Worm (Caenorhabditis elegans) whole organism, L3 larva: ENCODE results near the gene F57C2.5.

Experiments
- R02D3.7 ChIP-seq: fragments of 150-350 bp; optimal IDR thresholded peaks from 2 replicates; lab custom pipeline; 2014; ENCODE audit warnings: missing biosample characterization, missing genetic modification characterization
- ZK546.5 ChIP-seq: sonication (generic microtip); optimal IDR thresholded peaks from 2 replicates; lab custom pipeline; 2017; ENCODE audit warnings: missing biosample characterization, missing genetic modification characterization
- aly-2 ChIP-seq: fragments of 150-350 bp; optimal IDR thresholded peaks from 2 replicates; lab custom pipeline; 2014; ENCODE audit warnings: missing biosample characterization, missing genetic modification characterization
- ama-1 ChIP-seq: fragments of 150-350 bp; optimal IDR thresholded peaks from 2 replicates; lab custom pipeline; 2018
- ceh-16 ChIP-seq: sonication (generic microtip); optimal IDR thresholded peaks from 2 replicates; lab custom pipeline; 2017; ENCODE audit warnings: missing biosample characterization, missing genetic modification characterization
- ceh-28 ChIP-seq: fragments of 150-350 bp; optimal IDR thresholded peaks from 2 replicates; lab custom pipeline; 2014; ENCODE audit warnings: missing biosample characterization, missing genetic modification reagents, missing genetic modification characterization
- ceh-82 ChIP-seq: fragments of 150-350 bp; optimal IDR thresholded peaks from 2 replicates; lab custom pipeline; 2014; ENCODE audit warnings: missing biosample characterization, missing genetic modification characterization
- ceh-9 ChIP-seq: sonication (generic microtip); optimal IDR thresholded peaks from 2 replicates; lab custom pipeline; 2018; ENCODE audit warnings: missing biosample characterization, missing genetic modification characterization
- egl-27 ChIP-seq: sonication (generic microtip); optimal IDR thresholded peaks from 4 replicates; lab custom pipeline; 2017; ENCODE audit warnings: missing biosample characterization, missing genetic modification reagents, missing genetic modification characterization
- elt-2 ChIP-seq: sonication (generic microtip); optimal IDR thresholded peaks from 2 replicates; lab custom pipeline; 2016; ENCODE audit warnings: missing genetic modification reagents, mild to moderate bottlenecking, missing genetic modification characterization, missing compliant biosample characterization
- eor-1 ChIP-seq, 2 experiments: fragments of 150-350 bp; optimal IDR thresholded peaks; 2 replicates each; lab custom pipeline; 2014 to 2018; ENCODE audit warnings: missing biosample characterization in 2 of 2, missing genetic modification characterization in 2 of 2
- fkh-10 ChIP-seq: sonication (generic microtip); optimal IDR thresholded peaks from 2 replicates; lab custom pipeline; 2017; ENCODE audit warnings: missing biosample characterization, missing genetic modification reagents, missing genetic modification characterization
- jun-1 ChIP-seq: fragments of 150-350 bp; optimal IDR thresholded peaks from 2 replicates; lab custom pipeline; 2014; ENCODE audit warnings: missing biosample characterization, missing genetic modification reagents, missing genetic modification characterization
- lin-15B ChIP-seq: fragments of 150-350 bp; optimal IDR thresholded peaks from 2 replicates; lab custom pipeline; 2014; ENCODE audit warnings: missing biosample characterization, missing genetic modification characterization
- mdl-1 ChIP-seq: fragments of 150-350 bp; optimal IDR thresholded peaks from 2 replicates; lab custom pipeline; 2014; ENCODE audit warnings: missing biosample characterization, missing genetic modification characterization
- mml-1 ChIP-seq: fragments of 150-350 bp; sonication (generic microtip); optimal IDR thresholded peaks from 3 replicates; lab custom pipeline; 2014; ENCODE audit warnings: missing biosample characterization, missing genetic modification characterization
- nhr-11 ChIP-seq: fragments of 150-350 bp; optimal IDR thresholded peaks from 2 replicates; lab custom pipeline; 2014; ENCODE audit warnings: missing biosample characterization, missing genetic modification characterization
- nhr-23 ChIP-seq: fragments of 150-350 bp; optimal IDR thresholded peaks from 2 replicates; lab custom pipeline; 2014; ENCODE audit warnings: missing biosample characterization, missing genetic modification reagents, missing genetic modification characterization
- nhr-25 ChIP-seq: sonication (generic microtip); optimal IDR thresholded peaks from 2 replicates; lab custom pipeline; 2017; ENCODE audit warnings: missing biosample characterization, missing genetic modification characterization
- nhr-28 ChIP-seq: fragments of 150-350 bp; optimal IDR thresholded peaks from 2 replicates; lab custom pipeline; 2014; ENCODE audit warnings: missing biosample characterization, missing genetic modification characterization
- nhr-67 ChIP-seq: fragments of 150-350 bp; optimal IDR thresholded peaks from 2 replicates; lab custom pipeline; 2014; ENCODE audit warnings: missing biosample characterization, missing genetic modification characterization
- nhr-76 ChIP-seq: fragments of 150-350 bp; sonication (generic microtip); optimal IDR thresholded peaks from 5 replicates; lab custom pipeline; 2014; ENCODE audit warnings: missing biosample characterization, missing genetic modification characterization
- nhr-77 ChIP-seq: fragments of 150-350 bp; optimal IDR thresholded peaks from 2 replicates; lab custom pipeline; 2014; ENCODE audit warnings: missing biosample characterization, missing genetic modification characterization
- pha-4 ChIP-seq: fragments of 150-350 bp; optimal IDR thresholded peaks from 2 replicates; lab custom pipeline; 2014; ENCODE audit warnings: missing biosample characterization, missing genetic modification reagents, missing genetic modification characterization
- pqm-1 ChIP-seq: fragments of 150-350 bp; optimal IDR thresholded peaks from 2 replicates; lab custom pipeline; 2017; ENCODE audit warnings: missing biosample characterization, missing genetic modification characterization, inconsistent platforms
- sea-2 ChIP-seq: fragments of 150-350 bp; sonication (generic microtip); optimal IDR thresholded peaks from 4 replicates; lab custom pipeline; 2014; ENCODE audit warnings: missing biosample characterization, missing genetic modification reagents, missing genetic modification characterization
- skn-1 ChIP-seq: fragments of 150-350 bp; optimal IDR thresholded peaks from 2 replicates; lab custom pipeline; 2014; ENCODE audit warnings: missing biosample characterization, missing genetic modification characterization
- snpc-4 ChIP-seq: fragments of 150-350 bp; optimal IDR thresholded peaks from 2 replicates; lab custom pipeline; 2014; ENCODE audit warnings: missing biosample characterization, missing genetic modification characterization
- tbx-2 ChIP-seq: sonication (generic microtip); optimal IDR thresholded peaks from 2 replicates; lab custom pipeline; 2016; ENCODE audit warnings: mild to moderate bottlenecking, missing genetic modification characterization, missing compliant biosample characterization
- unc-39 ChIP-seq: sonication (generic microtip); optimal IDR thresholded peaks from 4 replicates; lab custom pipeline; 2017; ENCODE audit warnings: missing biosample characterization, missing genetic modification characterization
- zag-1 ChIP-seq: fragments of 150-350 bp; optimal IDR thresholded peaks from 2 replicates; lab custom pipeline; 2014; ENCODE audit warnings: missing biosample characterization, missing genetic modification characterization
- ztf-11 ChIP-seq: fragments of 150-350 bp; optimal IDR thresholded peaks from 2 replicates; lab custom pipeline; 2014; ENCODE audit warnings: missing biosample characterization, missing genetic modification characterization
- ztf-4 ChIP-seq: fragments of 150-350 bp; optimal IDR thresholded peaks from 2 replicates; lab custom pipeline; 2014; ENCODE audit warnings: missing biosample characterization, missing genetic modification characterization

Gene F57C2.5

ce11 chrII:14555019-14555418 lies 27.0 kb upstream of the F57C2.5 start:
- TF ChIP-seq fkh-10 (GFP tag; lab: Kevin White, UChicago): peak; percentile 51
- no peak for TF ChIP-seq nhr-67

DNA sequence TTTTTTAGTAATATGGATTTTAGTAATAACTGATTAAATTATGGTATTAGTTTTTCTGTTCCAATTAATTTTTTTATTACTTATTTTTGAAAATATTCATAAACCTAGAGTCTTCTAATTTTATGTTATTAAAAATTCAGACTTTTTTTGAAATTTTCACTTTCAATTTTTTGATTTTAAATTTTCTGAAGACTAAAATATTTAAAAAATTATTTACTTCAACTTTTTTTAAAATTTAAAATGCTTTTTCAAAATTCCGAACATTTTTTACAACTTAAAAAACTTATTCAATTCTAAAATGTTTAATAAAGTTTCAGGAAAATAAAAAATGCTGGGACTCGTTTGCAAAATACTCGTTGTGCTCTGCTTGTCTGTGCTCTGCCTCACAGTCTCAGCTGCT lies 22.6 kb upstream of the F57C2.5 start, which contains the start of gene nlp-41:
TSS of gene nlp-41 (plus strand) at position 301 of the 400 bp plus-strand sequence.
- TF ChIP-seq elt-2 (tag; lab: Kevin White, UChicago) (no peak), mdl-1 (no peak), jun-1 (tag; lab: Kevin White, UChicago) (no peak), nhr-76 (tag; lab: Kevin White, UChicago) (no peak), egl-27 (tag; lab: Kevin White, UChicago) (no peak), zag-1 (tag; lab: Kevin White, UChicago) (no peak), skn-1 (no peak), R02D3.7 (tag; lab: Kevin White, UChicago) (no peak), fkh-10 (GFP tag; lab: Kevin White, UChicago) (no peak), aly-2 (tag; lab: Kevin White, UChicago) (no peak), ztf-11 (no peak), ama-1 (no peak)

- TF ChIP-seq egl-27 (tag; lab: Kevin White, UChicago) (no peak), nhr-28 (tag; lab: Kevin White, UChicago) (no peak), eor-1 (tag; optimal IDR thresholded peaks at IDR 0.05; lab: Kevin White, UChicago) (no peak), ceh-28 (no peak), sea-2 (GFP tag; lab: Kevin White, UChicago) (no peak), ama-1 (no peak), ztf-4 (tag; lab: Kevin White, UChicago) (no peak), jun-1 (tag; lab: Kevin White, UChicago) (no peak), pha-4 (tag; lab: Kevin White, UChicago) (no peak), skn-1 (no peak), mml-1 (no peak), ceh-82 (no peak), fkh-10 (GFP tag; lab: Kevin White, UChicago) (no peak)
- TF ChIP-seq, all 47 proteins: peak for 0
These were observed 20.7 kb upstream of the F57C2.5 start, which contains the start of gene gcy-29 for ce11 chrII:14548691-14549090. TSS of gene gcy-29 (minus strand) at chrII:14548791.

ce11 chrII:14540551-14540950 lies 12.5 kb upstream of the F57C2.5 start:
- TF ChIP-seq aly-2 (tag; lab: Kevin White, UChicago) (no peak), nhr-11 (tag; lab: Kevin White, UChicago) (no peak), pqm-1 (tag; lab: Kevin White, UChicago) (peak; percentile 66), elt-2 (tag; lab: Kevin White, UChicago) (peak; percentile 59), snpc-4 (tag; lab: Kevin White, UChicago) (no peak)

- TF ChIP-seq tbx-2 (tag; lab: Kevin White, UChicago) (no peak), nhr-23 (tag; lab: Kevin White, UChicago) (no peak), nhr-67 (no peak), ceh-28 (no peak), nhr-76 (tag; lab: Kevin White, UChicago) (no peak), ceh-9 (tag; lab: Kevin White, UChicago) (no peak), ztf-11 (no peak), nhr-77 (tag; lab: Kevin White, UChicago) (no peak), snpc-4 (tag; lab: Kevin White, UChicago) (no peak), ztf-4 (tag; lab: Kevin White, UChicago) (no peak), lin-15B (tag; lab: Kevin White, UChicago) (no peak), nhr-11 (tag; lab: Kevin White, UChicago) (no peak), egl-27 (tag; lab: Kevin White, UChicago) (no peak), jun-1 (tag; lab: Kevin White, UChicago) (no peak), aly-2 (tag; lab: Kevin White, UChicago) (no peak), eor-1 (tag; optimal IDR thresholded peaks at IDR 0.05; lab: Kevin White, UChicago) (no peak), pha-4 (tag; lab: Kevin White, UChicago) (no peak), nhr-25 (no peak), unc-39 (no peak), skn-1 (no peak)
These were observed 9.7 kb upstream of the F57C2.5 start, which contains the start of the genes clec-147 and C04H5.7 for ce11 chrII:14537728-14538127. TSS of gene clec-147 (minus strand) at chrII:14537828. TSS of gene C04H5.7 (plus strand) at chrII:14537946.

ce11 chrII:14534000-14534399 lies 6.0 kb upstream of the F57C2.5 start, which contains the start of gene C04H5.1:
TSS of gene C04H5.1 (plus strand) at chrII:14534300.
- TF ChIP-seq ceh-16 (no peak), ceh-82 (no peak), pha-4 (tag; lab: Kevin White, UChicago) (no peak), tbx-2 (tag; lab: Kevin White, UChicago) (no peak), nhr-28 (tag; lab: Kevin White, UChicago) (no peak), pqm-1 (tag; lab: Kevin White, UChicago) (no peak), fkh-10 (GFP tag; lab: Kevin White, UChicago) (no peak), mdl-1 (no peak), ztf-4 (tag; lab: Kevin White, UChicago) (no peak), nhr-67 (no peak), sea-2 (GFP tag; lab: Kevin White, UChicago) (no peak), ZK546.5 (tag; lab: Kevin White, UChicago) (no peak)
